Fruit fly (Drosophila melanogaster) whole organism, prepupa: ENCODE data around the gene sina.
A peak's percentile ranks its signal among the peaks of the same experiment; 100 is the strongest.

Experiments
- Blimp-1 ChIP-seq: fragments of 200-800 bp; sonication (Bioruptor generic); optimal IDR thresholded peaks from 3 replicates; lab custom pipeline; 2017; ENCODE audit warnings: missing biosample characterization, missing genetic modification characterization, mild to moderate bottlenecking, moderate library complexity, missing genetic modification reagents
- CG10631 ChIP-seq: fragments of 200-800 bp; sonication (Bioruptor generic); optimal IDR thresholded peaks from 2 replicates; lab custom pipeline; 2016; ENCODE audit warnings: missing biosample characterization, missing genetic modification characterization
- CG10669 ChIP-seq: fragments of 200-800 bp; sonication (Bioruptor generic); optimal IDR thresholded peaks from 3 replicates; lab custom pipeline; 2018; ENCODE audit warnings: missing biosample characterization, mild to moderate bottlenecking, missing genetic modification characterization, moderate library complexity
- CG11762 ChIP-seq: fragments of 200-800 bp; sonication (Bioruptor generic); optimal IDR thresholded peaks from 3 replicates; lab custom pipeline; 2016; ENCODE audit warnings: missing biosample characterization, missing genetic modification characterization; ENCODE audit not compliant: insufficient read depth
- CG11902 ChIP-seq: fragments of 200-800 bp; sonication (Bioruptor generic); optimal IDR thresholded peaks from 3 replicates; lab custom pipeline; 2016; ENCODE audit warnings: missing biosample characterization, missing genetic modification characterization
- CG15336 ChIP-seq: fragments of 200-800 bp; sonication (Bioruptor generic); IDR thresholded peaks from 2 replicates; pipeline ENCODE4 v1.3.6; 2022; ENCODE audit warnings: missing biosample characterization, missing genetic modification characterization
- CG3032 ChIP-seq: fragments of 200-800 bp; optimal IDR thresholded peaks from 2 replicates; lab custom pipeline; 2019; ENCODE audit warnings: missing biosample characterization, mild to moderate bottlenecking, missing genetic modification characterization, moderate library complexity
- CG31627 ChIP-seq: fragments of 200-800 bp; sonication (Bioruptor generic); optimal IDR thresholded peaks from 3 replicates; lab custom pipeline; 2016; ENCODE audit warnings: missing biosample characterization, missing genetic modification characterization
- CG34406 ChIP-seq: fragments of 200-800 bp; sonication (Bioruptor generic); optimal IDR thresholded peaks from 3 replicates; lab custom pipeline; 2016; ENCODE audit warnings: missing biosample characterization, missing genetic modification characterization
- CG4318 ChIP-seq: fragments of 200-800 bp; sonication (Bioruptor generic); optimal IDR thresholded peaks from 3 replicates; lab custom pipeline; 2017; ENCODE audit warnings: missing biosample characterization, mild to moderate bottlenecking, missing genetic modification characterization
- CG6163 ChIP-seq: fragments of 200-800 bp; sonication (Bioruptor generic); IDR thresholded peaks from 3 replicates; pipeline ENCODE4 v1.3.6; 2022; ENCODE audit warnings: missing biosample characterization, missing genetic modification characterization
- CG6792 ChIP-seq: fragments of 200-800 bp; sonication (Bioruptor generic); optimal IDR thresholded peaks from 3 replicates; lab custom pipeline; 2016; ENCODE audit warnings: missing biosample characterization, missing genetic modification characterization
- CG7368 ChIP-seq: fragments of 200-800 bp; sonication (Bioruptor generic); optimal IDR thresholded peaks from 3 replicates; lab custom pipeline; 2016; ENCODE audit warnings: missing biosample characterization, missing genetic modification characterization
- CG8632 ChIP-seq: fragments of 200-800 bp; sonication (Bioruptor generic); optimal IDR thresholded peaks from 3 replicates; lab custom pipeline; 2016; ENCODE audit warnings: missing biosample characterization, missing genetic modification characterization
- Eip78C ChIP-seq: fragments of 200-800 bp; sonication (Bioruptor generic); peaks from one replicate; lab custom pipeline; 2016; ENCODE audit warnings: missing biosample characterization, missing genetic modification characterization
- Eip93F ChIP-seq: fragments of 200-800 bp; sonication (Bioruptor generic); optimal IDR thresholded peaks from 2 replicates; lab custom pipeline; 2016; ENCODE audit warnings: missing biosample characterization, mild to moderate bottlenecking, missing genetic modification characterization
- Ets21C ChIP-seq: fragments of 200-800 bp; sonication (Bioruptor generic); optimal IDR thresholded peaks from 3 replicates; lab custom pipeline; 2016; ENCODE audit warnings: missing biosample characterization, missing genetic modification characterization
- Ets96B ChIP-seq: fragments of 200-800 bp; optimal IDR thresholded peaks from 2 replicates; lab custom pipeline; 2019; ENCODE audit warnings: missing biosample characterization, mild to moderate bottlenecking, missing genetic modification characterization, moderate library complexity
- Gug ChIP-seq: fragments of 200-800 bp; sonication (Bioruptor generic); IDR thresholded peaks from 2 replicates; pipeline ENCODE4 v1.3.6; 2022; ENCODE audit warnings: missing biosample characterization, missing genetic modification characterization
- Hr38 ChIP-seq: sonication (Bioruptor generic); optimal IDR thresholded peaks from 2 replicates; lab custom pipeline; 2016; ENCODE audit warnings: missing biosample characterization, missing genetic modification characterization
- Met ChIP-seq: fragments of 200-800 bp; sonication (Bioruptor generic); optimal IDR thresholded peaks from 3 replicates; lab custom pipeline; 2016; ENCODE audit warnings: missing biosample characterization, missing genetic modification characterization
- Smox ChIP-seq: fragments of 200-800 bp; sonication (Bioruptor generic); optimal IDR thresholded peaks from 3 replicates; lab custom pipeline; 2016; ENCODE audit warnings: missing biosample characterization, missing genetic modification characterization
- Sox102F ChIP-seq: fragments of 200-800 bp; sonication (Bioruptor generic); optimal IDR thresholded peaks from 2 replicates; lab custom pipeline; 2016; ENCODE audit warnings: missing biosample characterization, mild to moderate bottlenecking, missing genetic modification characterization
- acj6 ChIP-seq: fragments of 200-800 bp; sonication (Bioruptor generic); optimal IDR thresholded peaks from 3 replicates; lab custom pipeline; 2016; ENCODE audit warnings: missing biosample characterization, missing genetic modification characterization
- cyc ChIP-seq: fragments of 200-800 bp; sonication (Bioruptor generic); optimal IDR thresholded peaks from 3 replicates; lab custom pipeline; 2016; ENCODE audit warnings: missing biosample characterization, missing genetic modification characterization
- eg ChIP-seq: fragments of 200-800 bp; sonication (Bioruptor generic); IDR thresholded peaks from 3 replicates; pipeline ENCODE4 v1.3.6; 2022; ENCODE audit warnings: missing biosample characterization, missing genetic modification characterization
- esn ChIP-seq: fragments of 200-800 bp; sonication (Bioruptor generic); optimal IDR thresholded peaks from 2 replicates; lab custom pipeline; 2016; ENCODE audit warnings: missing biosample characterization, mild to moderate bottlenecking, missing genetic modification characterization, moderate library complexity
- fkh ChIP-seq: fragments of 200-800 bp; sonication (Bioruptor generic); optimal IDR thresholded peaks from 3 replicates; lab custom pipeline; 2017; ENCODE audit warnings: missing biosample characterization, mild to moderate bottlenecking, missing genetic modification characterization, moderate library complexity
- lz ChIP-seq: fragments of 200-800 bp; sonication (Bioruptor generic); optimal IDR thresholded peaks from 3 replicates; lab custom pipeline; 2016; ENCODE audit warnings: missing biosample characterization, missing genetic modification characterization
- pdm3 ChIP-seq: fragments of 200-800 bp; sonication (Bioruptor generic); optimal IDR thresholded peaks from 3 replicates; lab custom pipeline; 2016; ENCODE audit warnings: missing biosample characterization, missing genetic modification characterization
- svp ChIP-seq: fragments of 200-800 bp; sonication (Bioruptor generic); peaks from one replicate; lab custom pipeline; 2016; ENCODE audit warnings: missing biosample characterization, missing genetic modification characterization
- vri ChIP-seq: fragments of 200-800 bp; sonication (Bioruptor generic); optimal IDR thresholded peaks from 3 replicates; lab custom pipeline; 2016; ENCODE audit warnings: missing biosample characterization, mild to moderate bottlenecking, missing genetic modification characterization

The sina gene

DNA sequence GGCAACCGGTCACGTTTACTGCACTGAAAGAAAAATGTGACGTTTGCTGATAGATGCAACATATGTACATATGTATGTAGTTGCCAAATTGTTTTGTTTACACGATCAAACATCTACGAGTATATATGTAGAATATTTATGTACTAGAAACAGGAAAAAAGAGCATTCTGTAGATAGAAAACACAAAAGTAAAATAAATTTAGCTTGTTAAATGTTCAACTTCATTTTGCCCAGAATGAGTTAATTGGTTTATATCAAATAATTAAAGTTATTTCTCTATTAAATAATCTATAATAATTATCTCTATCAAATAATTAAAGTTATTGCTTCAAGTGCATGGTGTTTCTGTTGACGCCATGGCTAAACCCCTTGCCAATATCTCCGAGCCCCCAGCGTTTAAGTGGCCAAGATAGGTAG is 19.6 kb downstream of the sina start (continued):
- TF ChIP-seq Smox (GFP tag; lab: Kevin White, UChicago) = no peak
- TF ChIP-seq fkh (GFP tag; lab: Kevin White, UChicago) = no peak
- TF ChIP-seq Blimp-1 (GFP tag; lab: Kevin White, UChicago) = no peak
- no peak for TF ChIP-seq cyc (GFP tag; lab: Kevin White, UChicago)
- no peak for TF ChIP-seq Met (GFP tag; lab: Kevin White, UChicago)
- TF ChIP-seq Sox102F (GFP tag; lab: Kevin White, UChicago) = no peak
- no peak for TF ChIP-seq CG7368 (GFP tag; lab: Kevin White, UChicago)
- TF ChIP-seq CG6792 (GFP tag; lab: Kevin White, UChicago) = peak; percentile 17
- TF ChIP-seq CG4318 (GFP tag; lab: Kevin White, UChicago) = no peak
- peak; percentile 64 for TF ChIP-seq CG10669 (GFP tag; lab: Kevin White, UChicago)
- peak; percentile 65 for TF ChIP-seq CG11762 (GFP tag; lab: Kevin White, UChicago)
- TF ChIP-seq pdm3 (GFP tag; lab: Kevin White, UChicago) = no peak
- no peak for TF ChIP-seq CG31627
- TF ChIP-seq Eip78C (GFP tag; lab: Kevin White, UChicago) = peak; percentile 93
- peak; percentile 1 for TF ChIP-seq CG10631 (GFP tag; lab: Kevin White, UChicago)
- TF ChIP-seq acj6 = no peak

DNA sequence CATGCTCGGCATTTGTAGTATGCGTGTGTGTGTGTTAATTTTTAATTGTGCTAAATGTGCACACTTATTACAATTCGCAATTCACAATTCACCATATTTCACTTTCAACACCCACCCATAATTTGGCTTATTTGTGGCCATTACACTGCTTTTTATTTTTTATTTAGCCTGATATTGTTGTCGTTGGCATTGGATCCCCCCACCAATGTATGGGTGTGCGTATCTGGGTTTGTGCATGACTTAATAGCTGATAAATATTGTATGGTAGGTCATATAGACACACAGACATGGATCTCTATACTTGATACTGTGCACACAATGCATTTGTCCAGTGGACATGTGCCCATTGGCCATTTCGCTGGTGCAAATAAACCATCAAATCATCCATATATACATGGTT is 20.1 kb downstream of the sina start:
- no peak for TF ChIP-seq CG31627
- TF ChIP-seq vri = peak; percentile 61
- 0 out of 3 replicates have a peak, but pooled peaks have one; percentile 7 for TF ChIP-seq eg (GFP tag; lab: Robert Waterston, UW)
- TF ChIP-seq, all 60 proteins: peak for 2

DNA sequence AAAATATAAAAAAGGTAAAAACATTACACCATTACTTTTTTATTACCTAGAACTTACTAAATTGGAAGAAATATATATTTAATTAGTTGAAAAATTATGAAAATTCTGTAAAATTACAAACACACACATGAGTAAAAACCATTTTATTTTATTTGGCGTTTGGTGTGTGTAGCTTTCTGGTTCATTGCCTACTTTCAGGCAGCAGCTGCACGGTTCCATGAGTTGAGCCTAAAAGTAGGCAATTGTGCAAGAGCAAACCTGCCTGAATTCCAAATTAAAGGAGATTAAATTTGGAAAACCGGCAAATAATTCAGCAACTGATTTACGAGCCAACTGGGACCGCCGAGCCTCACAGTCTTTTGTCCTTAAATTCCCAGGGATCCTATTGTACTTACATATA is 21.9 kb downstream of the sina start:
- TF ChIP-seq CG3032 (tag; lab: Kevin White, UChicago) (no peak), CG15336 (GFP tag; lab: Robert Waterston, UW) (no peak), fkh (GFP tag; lab: Kevin White, UChicago) (no peak), CG34406 (GFP tag; lab: Kevin White, UChicago) (no peak), Ets21C (GFP tag; lab: Kevin White, UChicago) (no peak), svp (no peak), lz (no peak), Gug (GFP tag; lab: Robert Waterston, UW) (no peak), vri (no peak), Eip93F (GFP tag; lab: Kevin White, UChicago) (no peak), CG8632 (GFP tag; lab: Kevin White, UChicago) (no peak)

DNA sequence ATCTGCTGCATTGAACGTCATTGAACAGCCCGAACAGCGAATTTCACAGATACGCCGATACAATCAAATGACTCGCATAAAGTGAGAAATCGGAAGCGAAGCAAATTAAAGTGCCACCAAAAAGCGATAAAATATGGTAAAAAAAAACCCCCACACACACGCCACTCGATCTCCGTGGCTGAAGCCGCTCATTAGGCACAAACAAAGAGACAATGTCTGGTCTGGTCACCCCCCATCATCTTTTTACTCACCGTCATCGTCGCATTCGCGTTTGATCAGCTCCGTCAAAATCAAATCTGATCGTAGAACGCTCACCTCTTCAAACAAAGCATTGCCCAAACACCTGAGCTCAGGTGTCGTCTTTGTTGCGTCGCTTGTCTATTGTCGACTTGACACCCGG is 22.4 kb downstream of the sina start:
- TF ChIP-seq Ets96B (tag; lab: Kevin White, UChicago) = no peak
- TF ChIP-seq, all 60 proteins: peak for 0

DNA sequence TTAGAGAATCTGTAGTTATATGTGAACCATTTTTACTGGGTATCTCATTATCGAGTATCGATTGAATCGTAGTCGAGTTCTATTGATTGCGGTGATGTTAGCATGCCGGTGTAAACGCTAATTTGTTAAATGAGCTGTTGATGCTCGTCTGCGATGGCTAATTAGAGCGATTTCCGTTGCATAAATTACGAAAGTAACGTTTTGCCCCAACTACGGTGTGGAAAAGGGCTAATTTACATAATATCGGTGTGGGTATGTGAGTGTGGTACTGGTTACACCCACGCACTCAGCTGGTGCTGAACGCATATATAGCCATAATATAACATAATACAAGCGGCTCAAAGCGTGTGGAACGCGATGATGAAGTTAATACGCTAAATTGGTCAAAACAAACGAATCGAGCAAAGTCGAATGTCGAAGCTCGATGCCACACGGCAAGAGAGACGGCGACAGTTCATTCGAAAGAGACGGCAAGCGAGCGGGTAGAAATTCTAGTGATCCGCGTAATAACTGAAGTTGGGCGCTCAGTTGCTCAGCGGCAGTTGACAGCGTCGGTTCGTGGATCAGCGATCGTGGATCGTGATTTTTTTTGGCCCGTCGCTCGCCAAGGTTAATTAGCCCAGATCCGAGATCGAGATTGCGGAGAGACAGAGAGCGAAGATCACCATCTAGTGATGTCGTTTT is 23.4 kb downstream of the sina start, which contains the start of gene CG32170:
TSS of gene CG32170 (plus strand) at position 525 of the 684 bp plus-strand sequence.
- no peak for TF ChIP-seq CG11902 (GFP tag; lab: Kevin White, UChicago)
- TF ChIP-seq acj6 = no peak
- TF ChIP-seq esn = no peak
- peak; percentile 2 for TF ChIP-seq vri
- peak; percentile 33; the same call in 2 of the 3 replicates for TF ChIP-seq eg (GFP tag; lab: Robert Waterston, UW)
- TF ChIP-seq CG6163 (GFP tag; lab: Robert Waterston, UW) = 0 out of 3 replicates have a peak, but pooled peaks have one; percentile 34
- no peak for TF ChIP-seq CG10631 (GFP tag; lab: Kevin White, UChicago)
- peak; percentile 57 for TF ChIP-seq svp
- no peak for TF ChIP-seq Hr38 (GFP tag; lab: Kevin White, UChicago)
- TF ChIP-seq fkh (GFP tag; lab: Kevin White, UChicago) = peak; percentile 10
- peak; percentile 48 for TF ChIP-seq Eip78C (GFP tag; lab: Kevin White, UChicago)
- TF ChIP-seq CG34406 (GFP tag; lab: Kevin White, UChicago) = no peak
